Worm (Caenorhabditis elegans) whole organism, L4/young adult: ENCODE data around the gene wdr-5.3.

Experiments
- dao-5 ChIP-seq: sonication (generic microtip); optimal IDR thresholded peaks from 2 replicates; lab custom pipeline; 2016; ENCODE audit warnings: missing genotype, missing genetic modification characterization, moderate library complexity, missing compliant biosample characterization
- him-1 ChIP-seq: sonication (generic microtip); optimal IDR thresholded peaks from 2 replicates; lab custom pipeline; 2016; ENCODE audit warnings: missing genotype, missing genetic modification reagents, missing genetic modification characterization, missing compliant biosample characterization

DNA sequence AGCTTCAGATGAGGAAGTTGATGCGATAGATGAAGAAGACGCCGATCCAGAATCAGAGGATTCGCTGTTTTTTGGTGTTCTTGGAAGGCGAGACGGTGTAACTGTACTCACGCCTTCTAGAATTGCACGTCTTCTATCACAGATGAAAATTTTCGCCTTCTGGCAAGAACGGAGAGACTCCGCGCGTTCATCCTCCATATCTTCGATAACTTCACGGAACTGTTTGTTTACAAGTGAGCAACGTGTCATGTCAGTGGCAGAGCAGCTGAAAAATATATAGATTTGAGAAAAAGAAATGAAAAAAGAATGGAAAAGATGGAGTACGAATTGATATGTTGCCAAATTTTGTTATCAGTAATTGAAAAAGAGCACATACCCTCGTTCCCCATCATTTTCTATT is 22.3 kb upstream of the wdr-5.3 start:
- TF ChIP-seq dao-5 (tag; lab: Kevin White, UChicago) (no peak), him-1 (tag; lab: Kevin White, UChicago) (no peak)
